Worm (Caenorhabditis elegans) whole organism, L4 larva: Measurements from ENCODE around the gene F59A6.2.

Experiments
- aha-1 ChIP-seq: fragments of 150-350 bp; peaks from one replicate; lab custom pipeline; 2014; ENCODE audit warnings: missing biosample characterization, missing genetic modification characterization
- fkh-10 ChIP-seq: fragments of 150-350 bp; optimal IDR thresholded peaks from 2 replicates; lab custom pipeline; 2014; ENCODE audit warnings: missing biosample characterization, missing genetic modification reagents, missing genetic modification characterization
- hmg-1.1 ChIP-seq: fragments of 200-800 bp; sonication (Bioruptor generic); IDR thresholded peaks from 2 replicates; pipeline ENCODE4 v1.3.6; 2022; ENCODE audit warnings: missing genetic modification reagents, missing genetic modification characterization, missing compliant biosample characterization

DNA sequence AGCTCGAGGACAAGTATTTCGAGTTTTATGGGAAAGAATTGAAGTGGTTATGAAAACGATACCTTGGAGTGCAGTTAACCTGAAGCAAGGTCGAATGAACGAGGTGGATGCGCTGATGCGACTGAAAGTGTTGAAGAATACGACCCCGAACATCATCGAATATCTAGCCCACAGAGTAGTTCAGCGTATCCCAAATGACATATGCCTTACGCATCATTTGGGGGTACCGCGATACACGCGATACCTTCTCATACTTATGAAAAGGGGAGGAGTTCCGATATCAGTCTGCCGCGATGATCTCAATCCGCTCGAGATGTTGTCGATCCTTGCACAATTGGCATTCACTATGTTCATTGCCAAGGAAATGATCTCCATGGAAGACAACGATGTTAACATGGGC lies 24.7 kb upstream of the F59A6.2 start, which contains the start of gene T27F7.12:
- TF ChIP-seq aha-1, result no peak
- no peak for TF ChIP-seq hmg-1.1
- TF ChIP-seq fkh-10 (GFP tag; lab: Kevin White, UChicago), result no peak
